Fruit fly (Drosophila melanogaster): ENCODE results near the gene aos.

The aos gene

dm6 chr3L:16483524-16484370 is at the start of gene aos:
aos (minus strand) TSS chr3L:16483650.
- TF ChIP-seq ey (GFP tag; optimal IDR thresholded peaks at IDR 0.05): peak; percentile 71
- TF ChIP-seq brk (GFP tag; optimal IDR thresholded peaks at IDR 0.05): peak; percentile 49
- peak; percentile 94 for TF ChIP-seq HLH106 (tag; optimal IDR thresholded peaks at IDR 0.05)
- TF ChIP-seq pan (optimal IDR thresholded peaks at IDR 0.05): no peak
- TF ChIP-seq dl (GFP tag; optimal IDR thresholded peaks at IDR 0.05; ENCODE audit: insufficient read depth in 1 of 2, partially characterized antibody in 2 of 2): peak in 1 of 2 experiments; percentile 26
- peak; percentile 70 for TF ChIP-seq br (GFP tag; optimal IDR thresholded peaks at IDR 0.05)
- TF ChIP-seq CrebA (GFP tag; optimal IDR thresholded peaks at IDR 0.05; ENCODE audit: borderline replicate concordance): no peak
- peak; percentile 62 for TF ChIP-seq CG9705 (GFP tag; optimal IDR thresholded peaks at IDR 0.05)
- TF ChIP-seq psq (GFP tag; optimal IDR thresholded peaks at IDR 0.05): peak; percentile 90
- TF ChIP-seq jim (GFP tag; optimal IDR thresholded peaks at IDR 0.05): peak; percentile 57
- TF ChIP-seq sage (GFP tag; optimal IDR thresholded peaks at IDR 0.05): peak; percentile 24
- TF ChIP-seq CG32264 (GFP tag; optimal IDR thresholded peaks at IDR 0.05): peak; percentile 4
- peak in 1 of 2 experiments; percentile 93 for TF ChIP-seq foxo (GFP tag; optimal IDR thresholded peaks at IDR 0.05)
- TF ChIP-seq fru (GFP tag; optimal IDR thresholded peaks at IDR 0.05): peak; percentile 52
- peak; percentile 96 for TF ChIP-seq Sp1 (GFP tag; optimal IDR thresholded peaks at IDR 0.05)
- TF ChIP-seq OdsH (GFP tag; optimal IDR thresholded peaks at IDR 0.05): peak; percentile 91
- no peak for TF ChIP-seq Mio (GFP tag; optimal IDR thresholded peaks at IDR 0.05)
- TF ChIP-seq dmrt93B (GFP tag; optimal IDR thresholded peaks at IDR 0.05): peak; percentile 86
- no peak for TF ChIP-seq Hr78 (GFP tag; optimal IDR thresholded peaks at IDR 0.05)
- peak; percentile 47 for TF ChIP-seq Hnf4 (GFP tag; optimal IDR thresholded peaks at IDR 0.05)
- peak; percentile 31 for TF ChIP-seq Jra (GFP tag; optimal IDR thresholded peaks at IDR 0.05)
- TF ChIP-seq Vsx2 (GFP tag; optimal IDR thresholded peaks at IDR 0.05; ENCODE audit: partially characterized antibody): no peak
- TF ChIP-seq N (GFP tag; optimal IDR thresholded peaks at IDR 0.05): no peak
- TF ChIP-seq Dfd (GFP tag; optimal IDR thresholded peaks at IDR 0.05): peak; percentile 54
- no peak for TF ChIP-seq tai (GFP tag; optimal IDR thresholded peaks at IDR 0.05)
- TF ChIP-seq dsf (GFP tag; optimal IDR thresholded peaks at IDR 0.05; ENCODE audit: borderline replicate concordance): peak; percentile 35
- TF ChIP-seq woc (GFP tag; optimal IDR thresholded peaks at IDR 0.05): no peak
- TF ChIP-seq lola (GFP tag; optimal IDR thresholded peaks at IDR 0.05): no peak
- TF ChIP-seq Dif (GFP tag; optimal IDR thresholded peaks at IDR 0.05; ENCODE audit: partially characterized antibody): no peak
- peak; percentile 85 for TF ChIP-seq rgr (GFP tag; optimal IDR thresholded peaks at IDR 0.05)
- TF ChIP-seq h (GFP tag; optimal IDR thresholded peaks at IDR 0.05): peak; percentile 74
- no peak for TF ChIP-seq Abd-B (GFP tag; optimal IDR thresholded peaks at IDR 0.05)
- no peak for TF ChIP-seq GATAd (GFP tag; optimal IDR thresholded peaks at IDR 0.05)
- TF ChIP-seq sv (GFP tag; optimal IDR thresholded peaks at IDR 0.05): peak; percentile 65
- TF ChIP-seq Rel (GFP tag; optimal IDR thresholded peaks at IDR 0.05): peak; percentile 73
- TF ChIP-seq Rel (tag; optimal IDR thresholded peaks at IDR 0.05): peak; percentile 48
- no peak for TF ChIP-seq usp (GFP tag; optimal IDR thresholded peaks at IDR 0.05)
- peak; percentile 35 for TF ChIP-seq Hr83 (GFP tag; optimal IDR thresholded peaks at IDR 0.05; ENCODE audit: poor library complexity, severe bottlenecking)

dm6 chr3L:16497198-16497701 is 13.8 kb upstream of the aos start, which contains the start of gene st:
st (plus strand) TSS chr3L:16497651.
- no peak for TF ChIP-seq Abd-B (GFP tag; optimal IDR thresholded peaks at IDR 0.05)
- no peak for TF ChIP-seq Dif (GFP tag; optimal IDR thresholded peaks at IDR 0.05; ENCODE audit: partially characterized antibody)
- no peak for TF ChIP-seq ey (GFP tag; optimal IDR thresholded peaks at IDR 0.05)
- TF ChIP-seq Rel (GFP tag; optimal IDR thresholded peaks at IDR 0.05): no peak
- TF ChIP-seq Rel (tag; optimal IDR thresholded peaks at IDR 0.05): no peak
- no peak for TF ChIP-seq Hr78 (GFP tag; optimal IDR thresholded peaks at IDR 0.05)
- no peak for TF ChIP-seq tai (GFP tag; optimal IDR thresholded peaks at IDR 0.05)
- TF ChIP-seq pan (optimal IDR thresholded peaks at IDR 0.05): no peak
- TF ChIP-seq brk (GFP tag; optimal IDR thresholded peaks at IDR 0.05): no peak
- no peak for TF ChIP-seq usp (GFP tag; optimal IDR thresholded peaks at IDR 0.05)
- no peak for TF ChIP-seq woc (GFP tag; optimal IDR thresholded peaks at IDR 0.05)
- no peak for TF ChIP-seq Jra (GFP tag; optimal IDR thresholded peaks at IDR 0.05)
- no peak for TF ChIP-seq OdsH (GFP tag; optimal IDR thresholded peaks at IDR 0.05)
- no peak for TF ChIP-seq Hr83 (GFP tag; optimal IDR thresholded peaks at IDR 0.05; ENCODE audit: poor library complexity, severe bottlenecking)
- no peak for TF ChIP-seq Hnf4 (GFP tag; optimal IDR thresholded peaks at IDR 0.05)
- TF ChIP-seq N (GFP tag; optimal IDR thresholded peaks at IDR 0.05): no peak
